Fruit fly (Drosophila melanogaster) whole organism, embryonic: ENCODE results near the gene CG43707.

ENCODE experiments used
- Bgb ChIP-seq: fragments of 200-800 bp; sonication (Bioruptor generic); IDR thresholded peaks from 2 replicates; pipeline ENCODE4 v1.3.6; 2022; ENCODE audit warnings: missing biosample characterization, missing genetic modification characterization; ENCODE audit not compliant: partially characterized antibody
- CG10147 ChIP-seq: fragments of 200-800 bp; sonication (Bioruptor generic); optimal IDR thresholded peaks from 2 replicates; lab custom pipeline; 2019; ENCODE audit warnings: missing biosample characterization, mild to moderate bottlenecking, missing genetic modification characterization, moderate library complexity
- CG10209 ChIP-seq: fragments of 200-800 bp; sonication (Bioruptor generic); optimal IDR thresholded peaks from 3 replicates; lab custom pipeline; 2017; ENCODE audit warnings: missing biosample characterization, mild to moderate bottlenecking, missing genetic modification characterization, missing genetic modification reagents
- CG10543 ChIP-seq: fragments of 200-800 bp; sonication (Bioruptor generic); optimal IDR thresholded peaks from 3 replicates; lab custom pipeline; 2017; ENCODE audit warnings: missing biosample characterization, mild to moderate bottlenecking, missing genetic modification characterization, moderate library complexity
- CG11085 ChIP-seq: fragments of 200-800 bp; sonication (Bioruptor generic); IDR thresholded peaks from 2 replicates; pipeline ENCODE4 v1.3.6; 2022; ENCODE audit warnings: missing biosample characterization, missing genetic modification characterization
- CG11695 ChIP-seq: fragments of 200-800 bp; sonication (Bioruptor generic); IDR thresholded peaks from 3 replicates; pipeline ENCODE4 v1.3.6; 2022; ENCODE audit warnings: missing biosample characterization, missing genetic modification characterization
- CG12236 ChIP-seq: fragments of 200-800 bp; sonication (Bioruptor generic); optimal IDR thresholded peaks from 2 replicates; lab custom pipeline; 2016; ENCODE audit warnings: missing biosample characterization, missing genetic modification characterization
- CG12744 ChIP-seq: fragments of 200-800 bp; sonication (Bioruptor generic); optimal IDR thresholded peaks from 2 replicates; lab custom pipeline; 2016; ENCODE audit warnings: missing biosample characterization, missing genetic modification characterization
- CG2875 ChIP-seq: fragments of 200-800 bp; sonication (Bioruptor generic); optimal IDR thresholded peaks from 2 replicates; lab custom pipeline; 2017; ENCODE audit warnings: missing biosample characterization, mild to moderate bottlenecking, missing genetic modification characterization, missing genetic modification reagents
- CG33213 ChIP-seq: fragments of 200-800 bp; sonication (Bioruptor generic); optimal IDR thresholded peaks from 3 replicates; lab custom pipeline; 2016; ENCODE audit warnings: missing biosample characterization, missing genetic modification characterization
- CG34376 ChIP-seq: fragments of 200-800 bp; sonication (Bioruptor generic); optimal IDR thresholded peaks from 2 replicates; lab custom pipeline; 2018; ENCODE audit warnings: missing biosample characterization, mild to moderate bottlenecking, missing genetic modification characterization
- CG3838 ChIP-seq: fragments of 200-800 bp; sonication (Bioruptor generic); optimal IDR thresholded peaks from 3 replicates; lab custom pipeline; 2016; ENCODE audit warnings: missing biosample characterization, missing genetic modification characterization
- CG4730 ChIP-seq: fragments of 200-800 bp; sonication (Bioruptor generic); IDR thresholded peaks from 2 replicates; pipeline ENCODE4 v1.3.6; 2022; ENCODE audit warnings: missing biosample characterization, missing genetic modification characterization
- CG6765 ChIP-seq: fragments of 200-800 bp; sonication (Bioruptor generic); optimal IDR thresholded peaks from 3 replicates; lab custom pipeline; 2017; ENCODE audit warnings: missing biosample characterization, mild to moderate bottlenecking, missing genetic modification characterization
- CG8924 ChIP-seq: fragments of 200-800 bp; optimal IDR thresholded peaks from 3 replicates; lab custom pipeline; 2019; ENCODE audit warnings: missing biosample characterization, mild to moderate bottlenecking, missing genetic modification characterization, moderate library complexity
- D19A ChIP-seq: fragments of 200-800 bp; optimal IDR thresholded peaks from 3 replicates; lab custom pipeline; 2019; ENCODE audit warnings: missing biosample characterization, mild to moderate bottlenecking, missing genetic modification characterization, moderate library complexity
- Dip3 ChIP-seq: fragments of 200-800 bp; sonication (Bioruptor generic); optimal IDR thresholded peaks from 3 replicates; lab custom pipeline; 2016; ENCODE audit warnings: missing biosample characterization, missing genetic modification characterization
- HLH3B ChIP-seq: fragments of 200-800 bp; sonication (Bioruptor generic); IDR thresholded peaks from 2 replicates; pipeline ENCODE4 v1.3.6; 2022; ENCODE audit warnings: missing biosample characterization, missing genetic modification characterization
- MBD-R2 ChIP-seq: fragments of 200-800 bp; sonication (Bioruptor generic); IDR thresholded peaks from 2 replicates; pipeline ENCODE4 v1.3.6; 2022; ENCODE audit warnings: missing biosample characterization, missing genetic modification characterization
- MTF-1 ChIP-seq: fragments of 200-800 bp; sonication (Bioruptor generic); optimal IDR thresholded peaks from 2 replicates; lab custom pipeline; 2018; ENCODE audit warnings: missing biosample characterization, mild to moderate bottlenecking, missing genetic modification characterization, borderline replicate concordance
- Mrtf ChIP-seq: fragments of 200-800 bp; sonication (Bioruptor generic); IDR thresholded peaks from 3 replicates; pipeline ENCODE4 v1.3.6; 2022; ENCODE audit warnings: missing biosample characterization, missing genetic modification characterization
- Nf-YA ChIP-seq: fragments of 200-800 bp; sonication (Bioruptor generic); IDR thresholded peaks from 2 replicates; pipeline ENCODE4 v1.3.6; 2022; ENCODE audit warnings: missing biosample characterization, missing genetic modification characterization
- Stat92E ChIP-seq, 3 experiments: fragments of >200 bp in 2 of 3; fragments of 200-800 bp in 1 of 3; sonication (Bioruptor generic) in 1 of 3; optimal IDR thresholded peaks; 2 replicates each; lab custom pipeline; 2017 to 2019; ENCODE audit warnings: missing biosample characterization in 3 of 3, missing genetic modification characterization in 3 of 3, mild to moderate bottlenecking in 1 of 3, moderate library complexity in 1 of 3
- bowl ChIP-seq: fragments of 200-800 bp; sonication (Bioruptor generic); IDR thresholded peaks from 2 replicates; pipeline ENCODE4 v1.3.6; 2022; ENCODE audit warnings: missing biosample characterization, missing genetic modification characterization
- bsh ChIP-seq, 2 experiments: fragments of 200-800 bp; sonication (Bioruptor generic); optimal IDR thresholded peaks; 2 replicates each; lab custom pipeline; 2017 to 2018; ENCODE audit warnings: mild to moderate bottlenecking in 2 of 2, missing biosample characterization in 2 of 2, missing genetic modification characterization in 2 of 2, moderate library complexity in 1 of 2
- corto ChIP-seq: fragments of 200-800 bp; sonication (Bioruptor generic); optimal IDR thresholded peaks from 2 replicates; lab custom pipeline; 2016; ENCODE audit warnings: missing biosample characterization, mild to moderate bottlenecking, missing genetic modification characterization, moderate library complexity
- cwo ChIP-seq: fragments of 200-800 bp; sonication (Bioruptor generic); optimal IDR thresholded peaks from 3 replicates; lab custom pipeline; 2017; ENCODE audit warnings: missing biosample characterization, missing genetic modification characterization, mild to moderate bottlenecking, moderate library complexity, missing genetic modification reagents
- dan ChIP-seq: fragments of 200-800 bp; sonication (Bioruptor generic); IDR thresholded peaks from 2 replicates; pipeline ENCODE4 v1.3.6; 2022; ENCODE audit warnings: missing biosample characterization, missing genetic modification characterization
- dati ChIP-seq: fragments of 200-800 bp; sonication (Bioruptor generic); IDR thresholded peaks from 2 replicates; pipeline ENCODE4 v1.3.6; 2022; ENCODE audit warnings: missing biosample characterization, missing genetic modification characterization
- emc ChIP-seq: fragments of 200-800 bp; sonication (Bioruptor generic); optimal IDR thresholded peaks from 2 replicates; lab custom pipeline; 2016; ENCODE audit warnings: missing biosample characterization, missing genetic modification characterization
- fd102C ChIP-seq: fragments of 200-800 bp; sonication (Bioruptor generic); optimal IDR thresholded peaks from 2 replicates; lab custom pipeline; 2018; ENCODE audit warnings: missing biosample characterization, mild to moderate bottlenecking, missing genetic modification characterization, moderate library complexity
- fd3F ChIP-seq: fragments of 200-800 bp; sonication (Bioruptor generic); optimal IDR thresholded peaks from 2 replicates; lab custom pipeline; 2018; ENCODE audit warnings: missing biosample characterization, mild to moderate bottlenecking, missing genetic modification characterization, moderate library complexity
- ftz-f1 ChIP-seq: fragments of 200-800 bp; sonication (Bioruptor generic); optimal IDR thresholded peaks from 2 replicates; lab custom pipeline; 2016; ENCODE audit warnings: missing biosample characterization, missing genetic modification characterization
- fu2 ChIP-seq: fragments of 200-800 bp; sonication (Bioruptor generic); optimal IDR thresholded peaks from 2 replicates; lab custom pipeline; 2016; ENCODE audit warnings: missing biosample characterization, missing genetic modification characterization
- gfzf ChIP-seq: fragments of 200-800 bp; sonication (Bioruptor generic); optimal IDR thresholded peaks from 2 replicates; lab custom pipeline; 2016; ENCODE audit warnings: missing biosample characterization, mild to moderate bottlenecking, missing genetic modification characterization, moderate library complexity
- grau ChIP-seq: fragments of 200-800 bp; optimal IDR thresholded peaks from 3 replicates; lab custom pipeline; 2019; ENCODE audit warnings: missing biosample characterization, mild to moderate bottlenecking, missing genetic modification characterization, moderate library complexity
- jumu ChIP-seq: fragments of 200-800 bp; sonication (Bioruptor generic); optimal IDR thresholded peaks from 3 replicates; lab custom pipeline; 2016; ENCODE audit warnings: missing biosample characterization, missing genetic modification characterization
- knrl ChIP-seq: fragments of 200-800 bp; sonication (Bioruptor generic); IDR thresholded peaks from 3 replicates; pipeline ENCODE4 v1.3.6; 2022; ENCODE audit warnings: missing biosample characterization, missing genetic modification characterization; ENCODE audit not compliant: partially characterized antibody
- mirr ChIP-seq: fragments of 200-800 bp; sonication (Bioruptor generic); optimal IDR thresholded peaks from 3 replicates; lab custom pipeline; 2018; ENCODE audit warnings: missing biosample characterization, mild to moderate bottlenecking, missing genetic modification characterization
- nmo ChIP-seq: fragments of 200-800 bp; sonication (Bioruptor generic); optimal IDR thresholded peaks from 2 replicates; lab custom pipeline; 2018; ENCODE audit warnings: missing biosample characterization, mild to moderate bottlenecking, missing genetic modification characterization, moderate library complexity
- otp ChIP-seq: fragments of 200-800 bp; sonication (Bioruptor generic); IDR thresholded peaks from 3 replicates; pipeline ENCODE4, ENCODE4 v1.3.6; 2022; ENCODE audit warnings: missing biosample characterization, missing genetic modification characterization
- pho ChIP-seq: fragments of 200-800 bp; sonication (Bioruptor generic); optimal IDR thresholded peaks from 2 replicates; lab custom pipeline; 2016; ENCODE audit warnings: missing biosample characterization, missing genetic modification characterization
- psq ChIP-seq: fragments of 200-800 bp; sonication (Bioruptor generic); optimal IDR thresholded peaks from 2 replicates; lab custom pipeline; 2017; ENCODE audit warnings: missing biosample characterization, missing genetic modification characterization
- slou ChIP-seq: fragments of 200-800 bp; sonication (Bioruptor generic); optimal IDR thresholded peaks from 3 replicates; lab custom pipeline; 2016; ENCODE audit warnings: missing biosample characterization, missing genetic modification characterization
- sr ChIP-seq: fragments of 200-800 bp; sonication (Bioruptor generic); IDR thresholded peaks from 3 replicates; pipeline ENCODE4 v1.3.6; 2022; ENCODE audit warnings: missing biosample characterization, missing genetic modification characterization
- unc-4 ChIP-seq: fragments of 200-800 bp; sonication (Bioruptor generic); IDR thresholded peaks from 2 replicates; pipeline ENCODE4 v1.3.6; 2022; ENCODE audit warnings: missing biosample characterization, missing genetic modification characterization; ENCODE audit not compliant: partially characterized antibody
- wdn ChIP-seq: fragments of 200-800 bp; sonication (Bioruptor generic); IDR thresholded peaks from 2 replicates; pipeline ENCODE4 v1.3.6; 2022; ENCODE audit warnings: missing biosample characterization, missing genetic modification characterization
- wek ChIP-seq: fragments of 200-800 bp; sonication (Bioruptor generic); optimal IDR thresholded peaks from 3 replicates; lab custom pipeline; 2018; ENCODE audit warnings: missing biosample characterization, mild to moderate bottlenecking, missing genetic modification characterization, moderate library complexity

The CG43707 gene

dm6 chr2L:3802818-3803456 lies 45.9 kb downstream of the CG43707 start (continued):
- TF ChIP-seq slou (peak; percentile 31), CG33213 (GFP tag; lab: Kevin White, UChicago) (no peak), Bgb (GFP tag; lab: Robert Waterston, UW) (peak; percentile 28; the same call in 1 of the 2 replicates), grau (tag; lab: Kevin White, UChicago) (peak; percentile 80), dati (GFP tag; lab: Robert Waterston, UW) (0 out of 2 replicates have a peak, but pooled peaks have one; percentile 43), CG6765 (peak; percentile 46), cwo (no peak), MBD-R2 (GFP tag; lab: Robert Waterston, UW) (peak; percentile 39; the same call in 1 of the 2 replicates), CG34376 (GFP tag; lab: Kevin White, UChicago) (peak; percentile 53), CG8924 (tag; lab: Kevin White, UChicago) (peak; percentile 84), CG3838 (peak; percentile 39), CG12236 (no peak), corto (GFP tag; lab: Kevin White, UChicago) (peak; percentile 70), MTF-1 (GFP tag; lab: Kevin White, UChicago) (peak; percentile 12), Nf-YA (GFP tag; lab: Robert Waterston, UW) (0 out of 2 replicates have a peak, but pooled peaks have one; percentile 9), mirr (GFP tag; lab: Kevin White, UChicago) (peak; percentile 9), D19A (peak; percentile 64), nmo (peak; percentile 69), CG11085 (GFP tag; lab: Robert Waterston, UW) (peak; percentile 65), emc (GFP tag; lab: Kevin White, UChicago) (no peak), CG10147 (GFP tag; lab: Kevin White, UChicago) (no peak), unc-4 (0 out of 2 replicates have a peak, but pooled peaks have one; percentile 13), fd3F (peak; percentile 66), wek (GFP tag; lab: Kevin White, UChicago) (no peak), Mrtf (GFP tag; lab: Robert Waterston, UW) (no peak), CG2875 (GFP tag; lab: Kevin White, UChicago) (peak; percentile 48), jumu (GFP tag; lab: Kevin White, UChicago) (peak; percentile 46), knrl (peak; percentile 56; the same call in 2 of the 3 replicates), wdn (GFP tag; lab: Robert Waterston, UW) (peak; percentile 40; the same call in 1 of the 2 replicates), CG10543 (GFP tag; lab: Kevin White, UChicago) (peak; percentile 74), psq (GFP tag; lab: Kevin White, UChicago) (no peak), bsh (GFP tag; optimal IDR thresholded peaks at IDR 0.05; lab: Kevin White, UChicago) (peak; percentile 61 to 72), Dip3 (GFP tag; lab: Kevin White, UChicago) (peak; percentile 61), gfzf (GFP tag; lab: Kevin White, UChicago) (no peak), HLH3B (GFP tag; lab: Robert Waterston, UW) (peak; percentile 63), ftz-f1 (GFP tag; lab: Kevin White, UChicago) (no peak), CG12744 (GFP tag; lab: Kevin White, UChicago) (peak; percentile 51), otp (GFP tag; lab: Robert Waterston, UW) (peak; percentile 52; the same call in 1 of the 3 replicates), pho (GFP tag; lab: Kevin White, UChicago) (peak; percentile 20), fd102C (no peak), dan (no peak), sr (GFP tag; lab: Robert Waterston, UW) (no peak), CG10209 (GFP tag; lab: Kevin White, UChicago) (peak; percentile 62), fu2 (peak; percentile 49), bowl (GFP tag; lab: Robert Waterston, UW) (peak; percentile 73; the same call in 1 of the 2 replicates), CG11695 (GFP tag; lab: Robert Waterston, UW) (peak; percentile 67), Stat92E (GFP tag; optimal IDR thresholded peaks at IDR 0.05; lab: Kevin White, UChicago) (no peak), CG4730 (GFP tag; lab: Robert Waterston, UW) (peak; percentile 47; the same call in 1 of the 2 replicates)
